Worm (Caenorhabditis elegans): ENCODE data around the gene C08H9.16.

The C08H9.16 gene

ce11 chrII:9868207-9868606 lies 24.4 kb upstream of the C08H9.16 start:
- TF ChIP-seq F49E8.2 (tag; optimal IDR thresholded peaks at IDR 0.05; ENCODE audit: borderline replicate concordance) (no peak), aha-1 (tag) (peak; percentile 63), unc-62 (GFP tag; optimal IDR thresholded peaks at IDR 0.05 in 1 of 2) (peak in 1 of 2 experiments; percentile 65), unc-62 (tag; optimal IDR thresholded peaks at IDR 0.05) (no peak)

ce11 chrII:9868698-9869097 lies 23.9 kb upstream of the C08H9.16 start, which contains the start of gene old-1:
TSS of gene old-1 (minus strand) at chrII:9868747.
- TF ChIP-seq sdz-12 (GFP tag; optimal IDR thresholded peaks at IDR 0.05): no peak
- no peak for TF ChIP-seq daf-8 (GFP tag; IDR thresholded peaks at IDR 0.05)
- TF ChIP-seq nhr-237 (tag; optimal IDR thresholded peaks at IDR 0.05): no peak
- no peak for TF ChIP-seq gei-8 (GFP tag; optimal IDR thresholded peaks at IDR 0.05)
- TF ChIP-seq lin-39 (tag; optimal IDR thresholded peaks at IDR 0.05): no peak
- TF ChIP-seq T20F7.1 (GFP tag; optimal IDR thresholded peaks at IDR 0.05): no peak
- TF ChIP-seq ZK337.2 (GFP tag; IDR thresholded peaks at IDR 0.05): no peak
- TF ChIP-seq zag-1 (tag; optimal IDR thresholded peaks at IDR 0.05): no peak
- TF ChIP-seq dmd-8 (GFP tag; IDR thresholded peaks at IDR 0.05): no peak
- no peak for TF ChIP-seq F44E2.7 (GFP tag; IDR thresholded peaks at IDR 0.05)
- no peak for TF ChIP-seq ceh-32 (tag; optimal IDR thresholded peaks at IDR 0.05; ENCODE audit: poor library complexity)
- TF ChIP-seq nhr-102 (tag; optimal IDR thresholded peaks at IDR 0.05): no peak
- no peak for TF ChIP-seq nhr-11 (tag; optimal IDR thresholded peaks at IDR 0.05)
- TF ChIP-seq ceh-20 (GFP tag; IDR thresholded peaks at IDR 0.05): no peak
- no peak for TF ChIP-seq T26A8.4 (GFP tag; IDR thresholded peaks at IDR 0.05)
- TF ChIP-seq ceh-82 (tag; optimal IDR thresholded peaks at IDR 0.05): no peak
- TF ChIP-seq Y75B8A.6 (GFP tag; IDR thresholded peaks at IDR 0.05): no peak
- TF ChIP-seq zip-11 (GFP tag; IDR thresholded peaks at IDR 0.05): no peak
- no peak for TF ChIP-seq dve-1 (tag; optimal IDR thresholded peaks at IDR 0.05; ENCODE audit: insufficient read depth)
- no peak for TF ChIP-seq madf-9 (GFP tag; conservative IDR thresholded peaks at IDR 0.05)

DNA sequence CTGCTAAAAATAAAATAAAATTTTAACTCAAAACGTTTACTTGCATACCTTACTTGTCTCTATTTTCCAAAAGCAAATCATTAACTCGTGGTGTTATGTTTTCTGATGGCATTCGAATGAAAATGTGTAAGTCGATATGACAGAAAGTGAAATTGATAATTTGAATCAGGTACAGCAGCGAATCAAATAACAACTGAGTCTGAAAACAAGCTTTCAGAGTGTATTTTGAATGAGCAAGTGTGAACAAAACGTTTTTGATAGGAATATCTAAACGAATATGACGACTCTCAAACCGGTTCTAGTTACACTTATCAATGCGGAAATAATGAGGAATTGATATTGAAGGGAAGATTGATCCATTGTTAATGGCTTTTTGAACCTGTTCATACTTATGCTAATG lies 21.5 kb upstream of the C08H9.16 start, which contains the start of gene chil-7:
TSS of gene chil-7 (minus strand) at position 112 of the 400 bp plus-strand sequence.
- TF ChIP-seq unc-62 (GFP tag; optimal IDR thresholded peaks at IDR 0.05 in 1 of 2) (peak in 1 of 2 experiments; percentile 97), unc-62 (tag; optimal IDR thresholded peaks at IDR 0.05) (no peak), F44E2.7 (GFP tag; IDR thresholded peaks at IDR 0.05) (no peak), ztf-7 (tag; optimal IDR thresholded peaks at IDR 0.05) (no peak)

DNA sequence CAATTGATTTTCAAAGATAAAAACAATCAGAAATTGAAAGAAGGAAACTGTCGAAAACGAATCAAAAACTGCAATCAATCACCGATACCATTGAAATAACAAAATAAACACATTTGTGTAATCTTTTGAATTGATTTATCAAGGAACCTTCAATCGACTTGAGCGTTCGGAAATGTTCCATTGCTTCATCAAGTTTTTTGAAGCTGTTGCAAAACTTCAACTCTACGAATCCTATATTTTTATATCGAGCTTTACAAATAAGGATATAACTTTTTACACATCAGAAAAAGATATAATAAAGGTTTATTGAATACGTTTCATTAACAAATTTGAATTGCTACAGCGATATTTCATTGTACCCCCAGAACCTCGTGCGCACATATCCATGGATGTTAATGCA lies 19.6 kb upstream of the C08H9.16 start, which contains the start of gene chil-8:
TSS of gene chil-8 (minus strand) at position 101 of the 400 bp plus-strand sequence.
- TF ChIP-seq nhr-237 (tag; optimal IDR thresholded peaks at IDR 0.05): no peak
- no peak for TF ChIP-seq hif-1 (tag; optimal IDR thresholded peaks at IDR 0.05)
- TF ChIP-seq aha-1 (tag): peak; percentile 37

- TF ChIP-seq zfp-3 (GFP tag; conservative IDR thresholded peaks at IDR 0.05): no peak
- no peak for TF ChIP-seq dmd-9 (GFP tag; IDR thresholded peaks at IDR 0.05)
- TF ChIP-seq tag-97 (GFP tag; IDR thresholded peaks at IDR 0.05): no peak
- TF ChIP-seq ceh-62 (tag; optimal IDR thresholded peaks at IDR 0.05): no peak
- TF ChIP-seq php-3 (GFP tag; IDR thresholded peaks at IDR 0.05): no peak
- no peak for TF ChIP-seq mdt-29 (GFP tag; IDR thresholded peaks at IDR 0.05)
- TF ChIP-seq lin-29 (GFP tag; IDR thresholded peaks at IDR 0.05): no peak
- no peak for TF ChIP-seq daf-12 (tag; optimal IDR thresholded peaks at IDR 0.05)
- TF ChIP-seq Y105C5A.15 (GFP tag; IDR thresholded peaks at IDR 0.05): no peak
- TF ChIP-seq set-16 (GFP tag; IDR thresholded peaks at IDR 0.05): no peak
- TF ChIP-seq mep-1 (tag; optimal IDR thresholded peaks at IDR 0.05): no peak
- no peak for TF ChIP-seq jun-1 (tag; optimal IDR thresholded peaks at IDR 0.05)
- TF ChIP-seq spr-1 (tag; optimal IDR thresholded peaks at IDR 0.05): no peak
- TF ChIP-seq hlh-30 (tag; optimal IDR thresholded peaks at IDR 0.05; ENCODE audit: insufficient read depth): no peak
Measured at ce11 chrII:9874508-9875229, 17.9 kb upstream of the C08H9.16 start, which contains the start of the genes chil-2 and ctsa-3.2. TSS of gene chil-2 (minus strand) at chrII:9874608. TSS of gene ctsa-3.2 (plus strand) at chrII:9875179.

Data from whole organism, L4 larva.